Fruit fly (Drosophila melanogaster) whole organism, embryonic: ENCODE results near the gene CG3726.

Experiments
- Adf1 ChIP-seq: fragments of 200-800 bp; sonication (Bioruptor generic); IDR thresholded peaks from 2 replicates; pipeline ENCODE4 v1.3.6; 2022; ENCODE audit warnings: missing biosample characterization, missing genetic modification characterization
- Aef1 ChIP-seq: fragments of 200-800 bp; sonication (Bioruptor generic); IDR thresholded peaks from 3 replicates; pipeline ENCODE4 v1.3.6; 2022; ENCODE audit warnings: missing biosample characterization, missing genetic modification characterization
- B-H2 ChIP-seq: fragments of 200-800 bp; sonication (Bioruptor generic); optimal IDR thresholded peaks from 2 replicates; lab custom pipeline; 2018; ENCODE audit warnings: missing biosample characterization, mild to moderate bottlenecking, missing genetic modification characterization
- CG10565 ChIP-seq: fragments of 200-800 bp; sonication (Bioruptor generic); optimal IDR thresholded peaks from 3 replicates; lab custom pipeline; 2016; ENCODE audit warnings: missing biosample characterization, mild to moderate bottlenecking, missing genetic modification characterization
- CG11723 ChIP-seq: fragments of 200-800 bp; sonication (Bioruptor generic); optimal IDR thresholded peaks from 2 replicates; lab custom pipeline; 2017; ENCODE audit warnings: missing biosample characterization, mild to moderate bottlenecking, missing genetic modification characterization
- CG12942 ChIP-seq: fragments of 200-800 bp; sonication (Bioruptor generic); optimal IDR thresholded peaks from 3 replicates; lab custom pipeline; 2016; ENCODE audit warnings: missing biosample characterization, missing genetic modification characterization
- CG13287 ChIP-seq: fragments of 200-800 bp; sonication (Bioruptor generic); IDR thresholded peaks from 2 replicates; pipeline ENCODE4 v1.3.6; 2022; ENCODE audit warnings: missing biosample characterization, missing genetic modification characterization; ENCODE audit not compliant: partially characterized antibody
- CG13624 ChIP-seq: fragments of 200-800 bp; sonication (Bioruptor generic); optimal IDR thresholded peaks from 2 replicates; lab custom pipeline; 2016; ENCODE audit warnings: missing biosample characterization, missing genetic modification characterization
- CG15601 ChIP-seq: fragments of 200-800 bp; sonication (Bioruptor generic); optimal IDR thresholded peaks from 3 replicates; lab custom pipeline; 2019; ENCODE audit warnings: missing biosample characterization, mild to moderate bottlenecking, missing genetic modification characterization, moderate library complexity
- CG1602 ChIP-seq: fragments of 200-800 bp; sonication (Bioruptor generic); optimal IDR thresholded peaks from 3 replicates; lab custom pipeline; 2016; ENCODE audit warnings: missing biosample characterization, missing genetic modification characterization
- CG17802 ChIP-seq: fragments of 200-800 bp; sonication (Bioruptor generic); optimal IDR thresholded peaks from 2 replicates; lab custom pipeline; 2018; ENCODE audit warnings: missing biosample characterization, mild to moderate bottlenecking, missing genetic modification characterization, moderate library complexity
- CG2120 ChIP-seq: fragments of 200-800 bp; sonication (Bioruptor generic); optimal IDR thresholded peaks from 3 replicates; lab custom pipeline; 2016; ENCODE audit warnings: missing biosample characterization, missing genetic modification characterization
- CG2712 ChIP-seq: fragments of 200-800 bp; optimal IDR thresholded peaks from 3 replicates; lab custom pipeline; 2019; ENCODE audit warnings: missing biosample characterization, mild to moderate bottlenecking, missing genetic modification characterization, moderate library complexity
- CG3407 ChIP-seq: fragments of 200-800 bp; sonication (Bioruptor generic); optimal IDR thresholded peaks from 2 replicates; lab custom pipeline; 2018; ENCODE audit warnings: missing biosample characterization, mild to moderate bottlenecking, missing genetic modification characterization
- CG4617 ChIP-seq: fragments of 200-800 bp; sonication (Bioruptor generic); optimal IDR thresholded peaks from 3 replicates; lab custom pipeline; 2016; ENCODE audit warnings: missing biosample characterization, missing genetic modification characterization, borderline replicate concordance
- CG6175 ChIP-seq: fragments of 200-800 bp; sonication (Bioruptor generic); IDR thresholded peaks from 3 replicates; pipeline ENCODE4 v1.3.6; 2022; ENCODE audit warnings: missing biosample characterization, missing genetic modification characterization
- CG7745 ChIP-seq: fragments of 200-800 bp; sonication (Bioruptor generic); optimal IDR thresholded peaks from 2 replicates; lab custom pipeline; 2018; ENCODE audit warnings: missing biosample characterization, mild to moderate bottlenecking, missing genetic modification characterization, moderate library complexity
- CG9817 ChIP-seq: fragments of 200-800 bp; sonication (Bioruptor generic); optimal IDR thresholded peaks from 2 replicates; lab custom pipeline; 2018; ENCODE audit warnings: missing biosample characterization, mild to moderate bottlenecking, missing genetic modification characterization, moderate library complexity
- CTCF ChIP-seq: fragments of 200-800 bp; sonication (Bioruptor generic); optimal IDR thresholded peaks from 2 replicates; lab custom pipeline; 2017; ENCODE audit warnings: missing biosample characterization, mild to moderate bottlenecking, missing genetic modification characterization, moderate library complexity
- ERR ChIP-seq: fragments of 200-800 bp; sonication (Bioruptor generic); optimal IDR thresholded peaks from 2 replicates; lab custom pipeline; 2016; ENCODE audit warnings: missing biosample characterization, missing genetic modification characterization
- HLH3B ChIP-seq: fragments of 200-800 bp; sonication (Bioruptor generic); IDR thresholded peaks from 2 replicates; pipeline ENCODE4 v1.3.6; 2022; ENCODE audit warnings: missing biosample characterization, missing genetic modification characterization
- HLH54F ChIP-seq: fragments of 200-800 bp; sonication (Bioruptor generic); optimal IDR thresholded peaks from 3 replicates; lab custom pipeline; 2016; ENCODE audit warnings: missing biosample characterization, missing genetic modification characterization
- Hr78 ChIP-seq, 2 experiments: fragments of 200-800 bp in 1 of 2; fragments of >200 bp in 1 of 2; sonication (Bioruptor generic) in 1 of 2; optimal IDR thresholded peaks; 2 replicates each; lab custom pipeline; 2017 to 2019; ENCODE audit warnings: missing biosample characterization in 2 of 2, missing genetic modification characterization in 2 of 2, mild to moderate bottlenecking in 1 of 2, moderate library complexity in 1 of 2
- Jarid2 ChIP-seq: fragments of 200-800 bp; sonication (Bioruptor generic); optimal IDR thresholded peaks from 3 replicates; lab custom pipeline; 2017; ENCODE audit warnings: mild to moderate bottlenecking, missing biosample characterization, missing genetic modification reagents, missing genetic modification characterization
- Lpt ChIP-seq: fragments of >200 bp; optimal IDR thresholded peaks from 2 replicates; lab custom pipeline; 2018; ENCODE audit warnings: missing biosample characterization, missing genetic modification characterization
- MBD-R2 ChIP-seq: fragments of 200-800 bp; sonication (Bioruptor generic); IDR thresholded peaks from 2 replicates; pipeline ENCODE4 v1.3.6; 2022; ENCODE audit warnings: missing biosample characterization, missing genetic modification characterization
- Meics ChIP-seq: fragments of 200-800 bp; sonication (Bioruptor generic); optimal IDR thresholded peaks from 2 replicates; lab custom pipeline; 2017; ENCODE audit warnings: missing biosample characterization, mild to moderate bottlenecking, missing genetic modification characterization
- Nf-YC ChIP-seq: fragments of 200-800 bp; optimal IDR thresholded peaks from 3 replicates; lab custom pipeline; 2019; ENCODE audit warnings: missing biosample characterization, mild to moderate bottlenecking, missing genetic modification characterization, moderate library complexity
- Opbp ChIP-seq: fragments of 200-800 bp; sonication (Bioruptor generic); IDR thresholded peaks from 3 replicates; pipeline ENCODE4 v1.3.6; 2022; ENCODE audit warnings: missing biosample characterization, missing genetic modification characterization; ENCODE audit not compliant: partially characterized antibody
- PHDP ChIP-seq: fragments of 200-800 bp; sonication (Bioruptor generic); optimal IDR thresholded peaks from 3 replicates; lab custom pipeline; 2018; ENCODE audit warnings: missing biosample characterization, mild to moderate bottlenecking, missing genetic modification characterization, moderate library complexity
- Rx ChIP-seq: fragments of 200-800 bp; sonication (Bioruptor generic); IDR thresholded peaks from 2 replicates; pipeline ENCODE4 v1.3.6; 2022; ENCODE audit warnings: missing biosample characterization, missing genetic modification characterization
- Trl ChIP-seq, 3 experiments: fragments of >200 bp in 2 of 3; fragments of 200-800 bp in 1 of 3; sonication (Bioruptor generic) in 1 of 3; optimal IDR thresholded peaks; 2 replicates in 1 of 3; 3 replicates in 2 of 3; lab custom pipeline; 2016 to 2017; ENCODE audit warnings: missing biosample characterization in 1 of 3, missing genetic modification characterization in 1 of 3
- Xrp1 ChIP-seq: fragments of 200-800 bp; sonication (Bioruptor generic); IDR thresholded peaks from 2 replicates; pipeline ENCODE4 v1.3.6; 2022; ENCODE audit warnings: missing biosample characterization, missing genetic modification characterization
- da ChIP-seq: fragments of 200-800 bp; sonication (Bioruptor generic); optimal IDR thresholded peaks from 2 replicates; lab custom pipeline; 2016; ENCODE audit warnings: missing biosample characterization, missing genetic modification characterization
- fd64A ChIP-seq: fragments of 200-800 bp; sonication (Bioruptor generic); optimal IDR thresholded peaks from 3 replicates; lab custom pipeline; 2018; ENCODE audit warnings: missing biosample characterization, mild to moderate bottlenecking, missing genetic modification characterization
- gro ChIP-seq: fragments of 200-800 bp; sonication (Bioruptor generic); optimal IDR thresholded peaks from 2 replicates; lab custom pipeline; 2016; ENCODE audit warnings: missing biosample characterization, missing genetic modification characterization
- her ChIP-seq: fragments of 200-800 bp; sonication (Bioruptor generic); optimal IDR thresholded peaks from 2 replicates; lab custom pipeline; 2016; ENCODE audit warnings: missing biosample characterization, missing genetic modification characterization
- lov ChIP-seq, 2 experiments: fragments of 200-800 bp in 1 of 2; fragments of >200 bp in 1 of 2; sonication (Bioruptor generic) in 1 of 2; IDR thresholded peaks in 1 of 2; optimal IDR thresholded peaks in 1 of 2; 2 replicates in 1 of 2; 3 replicates in 1 of 2; pipeline versions ENCODE4 v1.3.6 to Lab custom; 2017 to 2022; ENCODE audit warnings: missing biosample characterization in 1 of 2, missing genetic modification characterization in 1 of 2
- luna ChIP-seq: fragments of 200-800 bp; sonication (Bioruptor generic); optimal IDR thresholded peaks from 2 replicates; lab custom pipeline; 2016; ENCODE audit warnings: missing biosample characterization, missing genetic modification characterization
- nmo ChIP-seq: fragments of 200-800 bp; sonication (Bioruptor generic); optimal IDR thresholded peaks from 2 replicates; lab custom pipeline; 2018; ENCODE audit warnings: missing biosample characterization, mild to moderate bottlenecking, missing genetic modification characterization, moderate library complexity
- odd ChIP-seq: fragments of 200-800 bp; sonication (Bioruptor generic); optimal IDR thresholded peaks from 2 replicates; lab custom pipeline; 2017; ENCODE audit warnings: missing biosample characterization, mild to moderate bottlenecking, missing genetic modification characterization
- onecut ChIP-seq: fragments of 200-800 bp; sonication (Bioruptor generic); IDR thresholded peaks from 2 replicates; pipeline ENCODE4 v1.3.6; 2022; ENCODE audit warnings: missing biosample characterization, missing genetic modification characterization
- pita ChIP-seq: fragments of 200-800 bp; sonication (Bioruptor generic); optimal IDR thresholded peaks from 2 replicates; lab custom pipeline; 2017; ENCODE audit warnings: missing biosample characterization, mild to moderate bottlenecking, missing genetic modification characterization
- pros ChIP-seq: fragments of 200-800 bp; sonication (Bioruptor generic); optimal IDR thresholded peaks from 3 replicates; lab custom pipeline; 2019; ENCODE audit warnings: missing biosample characterization, mild to moderate bottlenecking, missing genetic modification characterization, moderate library complexity
- sima ChIP-seq: fragments of 200-800 bp; sonication (Bioruptor generic); optimal IDR thresholded peaks from 2 replicates; lab custom pipeline; 2016; ENCODE audit warnings: missing biosample characterization, missing genetic modification characterization
- ssp ChIP-seq: fragments of 200-800 bp; sonication (Bioruptor generic); IDR thresholded peaks from 2 replicates; pipeline ENCODE4 v1.3.6; 2022; ENCODE audit warnings: missing biosample characterization, missing genetic modification characterization
- tap ChIP-seq: fragments of 200-800 bp; optimal IDR thresholded peaks from 3 replicates; lab custom pipeline; 2019; ENCODE audit warnings: missing biosample characterization, mild to moderate bottlenecking, missing genetic modification characterization, moderate library complexity
- tio ChIP-seq: fragments of 200-800 bp; sonication (Bioruptor generic); optimal IDR thresholded peaks from 2 replicates; lab custom pipeline; 2017; ENCODE audit warnings: missing biosample characterization, missing genetic modification characterization, inconsistent platforms
- tll ChIP-seq, 2 experiments: fragments of 200-800 bp in 1 of 2; fragments of >200 bp in 1 of 2; sonication (Bioruptor generic) in 1 of 2; optimal IDR thresholded peaks; 2 replicates each; lab custom pipeline; 2017 to 2019; ENCODE audit warnings: missing biosample characterization in 2 of 2, missing genetic modification characterization in 2 of 2, mild to moderate bottlenecking in 1 of 2, moderate library complexity in 1 of 2
- zf30C ChIP-seq: fragments of 200-800 bp; sonication (Bioruptor generic); optimal IDR thresholded peaks from 3 replicates; lab custom pipeline; 2018; ENCODE audit warnings: missing biosample characterization, mild to moderate bottlenecking, missing genetic modification characterization

CG3726 gene

dm6 chrX:5973389-5974025 is 56.6 kb downstream of the CG3726 start (continued):
- TF ChIP-seq CG4617 (GFP tag; lab: Kevin White, UChicago) (no peak), CTCF (no peak), Trl (optimal IDR thresholded peaks at IDR 0.05; lab: Kevin White, UChicago) (no peak), Trl (GFP tag; optimal IDR thresholded peaks at IDR 0.05; lab: Kevin White, UChicago) (no peak), Rx (no peak), PHDP (tag; lab: Kevin White, UChicago) (peak; percentile 17), CG10565 (GFP tag; lab: Kevin White, UChicago) (no peak), CG11723 (GFP tag; lab: Kevin White, UChicago) (no peak), tll (GFP tag; optimal IDR thresholded peaks at IDR 0.05; lab: Kevin White, UChicago) (no peak), Aef1 (no peak), Jarid2 (GFP tag; lab: Kevin White, UChicago) (no peak), CG3407 (GFP tag; lab: Kevin White, UChicago) (no peak), HLH3B (GFP tag; lab: Robert Waterston, UW) (no peak), CG1602 (GFP tag; lab: Kevin White, UChicago) (peak; percentile 33), ERR (GFP tag; lab: Kevin White, UChicago) (no peak), tio (GFP tag; lab: Kevin White, UChicago) (peak; percentile 33), da (no peak), CG13624 (no peak), MBD-R2 (no peak), CG15601 (no peak), sima (GFP tag; lab: Kevin White, UChicago) (no peak), CG2712 (tag; lab: Kevin White, UChicago) (peak; percentile 60), ssp (GFP tag; lab: Robert Waterston, UW) (no peak), Opbp (GFP tag; lab: Robert Waterston, UW) (no peak), fd64A (GFP tag; lab: Kevin White, UChicago) (no peak), HLH54F (no peak), gro (no peak), CG2120 (GFP tag; lab: Kevin White, UChicago) (peak; percentile 0), odd (no peak), CG6175 (GFP tag; lab: Robert Waterston, UW) (no peak), CG13287 (GFP tag; lab: Robert Waterston, UW) (no peak), lov (optimal IDR thresholded peaks at IDR 0.05; lab: Kevin White, UChicago) (no peak), lov (GFP tag; IDR thresholded peaks at IDR 0.05; lab: Robert Waterston, UW) (no peak), CG12942 (GFP tag; lab: Kevin White, UChicago) (no peak), CG7745 (tag; lab: Kevin White, UChicago) (no peak), Adf1 (GFP tag; lab: Robert Waterston, UW) (no peak), Xrp1 (GFP tag; lab: Robert Waterston, UW) (peak; percentile 41; the same call in 1 of the 2 replicates), Meics (GFP tag; lab: Kevin White, UChicago) (no peak), onecut (no peak), her (GFP tag; lab: Kevin White, UChicago) (no peak), nmo (no peak), Lpt (no peak), CG9817 (no peak), B-H2 (GFP tag; lab: Kevin White, UChicago) (no peak), CG17802 (tag; lab: Kevin White, UChicago) (no peak), pros (no peak), Nf-YC (tag; lab: Kevin White, UChicago) (no peak), Hr78 (GFP tag; optimal IDR thresholded peaks at IDR 0.05; lab: Kevin White, UChicago) (no peak), pita (GFP tag; lab: Kevin White, UChicago) (no peak), luna (GFP tag; lab: Kevin White, UChicago) (no peak), zf30C (GFP tag; lab: Kevin White, UChicago) (no peak), tap (tag; lab: Kevin White, UChicago) (no peak)
